Worm (Caenorhabditis elegans): ENCODE measurements around the gene wrn-1.

The wrn-1 gene

DNA sequence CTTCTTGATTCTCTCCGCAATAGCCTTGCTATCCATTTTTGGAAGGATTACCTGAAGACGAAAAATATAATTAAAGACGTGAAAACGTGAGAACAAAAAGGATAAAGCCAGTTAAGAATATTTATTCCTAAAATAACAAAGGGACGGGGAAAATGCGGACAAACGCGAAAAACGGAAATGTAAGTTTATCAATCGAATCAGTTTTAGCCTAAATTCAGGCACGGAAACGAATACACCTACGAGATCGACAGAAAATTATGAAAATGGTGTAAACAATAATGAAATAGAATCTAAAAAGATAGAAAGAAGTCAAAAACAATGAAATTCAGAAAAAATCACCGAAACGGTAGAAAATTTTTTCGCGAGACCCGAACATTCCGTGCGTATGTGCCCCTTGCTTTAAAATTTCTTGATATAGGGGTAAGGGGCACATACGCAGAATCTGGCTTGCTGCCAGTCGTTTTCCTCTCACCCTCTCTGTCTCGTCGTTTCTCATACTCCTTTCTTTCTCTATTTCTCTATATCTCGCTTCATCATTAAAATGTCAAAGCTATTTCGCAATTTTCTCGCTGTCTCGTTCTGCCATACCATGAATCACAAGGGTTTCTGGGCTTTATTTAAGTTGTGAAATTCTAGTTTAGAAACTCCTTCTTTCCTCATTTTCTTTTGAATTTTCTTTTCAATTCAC, 34.0 kb downstream of the wrn-1 start, which contains the start of gene icd-1 (continued):
- TF ChIP-seq mdt-29 (GFP tag; IDR thresholded peaks at IDR 0.05) (peak; percentile 88), nhr-48 (tag; optimal IDR thresholded peaks at IDR 0.05) (peak; percentile 92), nhr-25 (tag; optimal IDR thresholded peaks at IDR 0.05; ENCODE audit: borderline replicate concordance, insufficient read depth) (peak; percentile 91), nhr-77 (tag; optimal IDR thresholded peaks at IDR 0.05) (peak; percentile 96), dpl-1 (GFP tag; optimal IDR thresholded peaks at IDR 0.05) (peak; percentile 83), T20F7.1 (GFP tag; optimal IDR thresholded peaks at IDR 0.05) (peak; percentile 90), zfp-2 (tag; optimal IDR thresholded peaks at IDR 0.05) (peak; percentile 74), nhr-102 (tag; optimal IDR thresholded peaks at IDR 0.05) (peak; percentile 93), Y48G9A.11 (GFP tag; IDR thresholded peaks at IDR 0.05) (peak; percentile 73), dmd-9 (GFP tag; IDR thresholded peaks at IDR 0.05) (no peak), dmd-8 (GFP tag; IDR thresholded peaks at IDR 0.05) (peak; percentile 55; the same call in 1 of the 2 replicates), saeg-2 (GFP tag; IDR thresholded peaks at IDR 0.05) (peak; percentile 78), tag-97 (GFP tag; IDR thresholded peaks at IDR 0.05) (0 out of 2 replicates have a peak, but pooled peaks have one; percentile 37), pha-4 (GFP tag; IDR thresholded peaks at IDR 0.05) (peak; percentile 94), pha-4 (tag; optimal IDR thresholded peaks at IDR 0.05) (peak; percentile 79), ama-1 (optimal IDR thresholded peaks at IDR 0.05) (no peak), D1046.2 (GFP tag; IDR thresholded peaks at IDR 0.05) (peak; percentile 58; the same call in 1 of the 2 replicates), Y105C5A.15 (GFP tag; IDR thresholded peaks at IDR 0.05) (no peak; the same call in 1 of the 2 replicates), daf-16 (GFP tag; optimal IDR thresholded peaks at IDR 0.05) (peak; percentile 15 to 88), daf-16 (tag; optimal IDR thresholded peaks at IDR 0.05) (peak; percentile 57), egl-27 (tag; optimal IDR thresholded peaks at IDR 0.05) (no peak), ZK337.2 (GFP tag; IDR thresholded peaks at IDR 0.05) (no peak), nhr-76 (tag; optimal IDR thresholded peaks at IDR 0.05) (peak; percentile 55), spr-3 (GFP tag; optimal IDR thresholded peaks at IDR 0.05) (peak; percentile 71), F44E2.7 (GFP tag; IDR thresholded peaks at IDR 0.05) (no peak), unc-130 (GFP tag; optimal IDR thresholded peaks at IDR 0.05) (peak; percentile 89), zag-1 (tag; optimal IDR thresholded peaks at IDR 0.05) (peak; percentile 65), daf-12 (tag; optimal IDR thresholded peaks at IDR 0.05) (no peak), lir-3 (tag; optimal IDR thresholded peaks at IDR 0.05) (peak; percentile 7), fos-1 (tag; optimal IDR thresholded peaks at IDR 0.05) (peak; percentile 78), F10B5.3 (tag; optimal IDR thresholded peaks at IDR 0.05) (peak; percentile 69), aha-1 (tag) (peak; percentile 99), lin-13 (GFP tag; optimal IDR thresholded peaks at IDR 0.05) (peak; percentile 92), mxl-3 (GFP tag; optimal IDR thresholded peaks at IDR 0.05) (peak; percentile 72), lim-7 (GFP tag; IDR thresholded peaks at IDR 0.05) (no peak), egl-43 (GFP tag; IDR thresholded peaks at IDR 0.05) (peak; percentile 78), snpc-4 (tag; optimal IDR thresholded peaks at IDR 0.05) (no peak), gei-8 (GFP tag; optimal IDR thresholded peaks at IDR 0.05) (peak; percentile 59), nhr-28 (tag; optimal IDR thresholded peaks at IDR 0.05) (peak; percentile 90), Y75B8A.6 (GFP tag; IDR thresholded peaks at IDR 0.05) (0 out of 2 replicates have a peak, but pooled peaks have one; percentile 11), madf-9 (GFP tag; conservative IDR thresholded peaks at IDR 0.05) (peak; percentile 75), sdz-12 (GFP tag; optimal IDR thresholded peaks at IDR 0.05) (no peak), ceh-20 (GFP tag; IDR thresholded peaks at IDR 0.05) (peak; percentile 89), lin-38 (GFP tag; IDR thresholded peaks at IDR 0.05) (peak; percentile 91), lin-39 (tag; optimal IDR thresholded peaks at IDR 0.05) (no peak), R02D3.7 (tag; optimal IDR thresholded peaks at IDR 0.05) (peak; percentile 10), hmg-1.1 (GFP tag; IDR thresholded peaks at IDR 0.05) (peak; percentile 88), aly-2 (tag; optimal IDR thresholded peaks at IDR 0.05) (peak; percentile 6), fkh-10 (GFP tag; optimal IDR thresholded peaks at IDR 0.05) (peak; percentile 78), lin-1 (GFP tag; IDR thresholded peaks at IDR 0.05) (peak; percentile 92), ctbp-1 (GFP tag; IDR thresholded peaks at IDR 0.05) (peak; percentile 89)

Measured in whole organism, L4 larva.